Worm (Caenorhabditis elegans): ENCODE measurements around the gene T03F6.10.

T03F6.10 gene

DNA sequence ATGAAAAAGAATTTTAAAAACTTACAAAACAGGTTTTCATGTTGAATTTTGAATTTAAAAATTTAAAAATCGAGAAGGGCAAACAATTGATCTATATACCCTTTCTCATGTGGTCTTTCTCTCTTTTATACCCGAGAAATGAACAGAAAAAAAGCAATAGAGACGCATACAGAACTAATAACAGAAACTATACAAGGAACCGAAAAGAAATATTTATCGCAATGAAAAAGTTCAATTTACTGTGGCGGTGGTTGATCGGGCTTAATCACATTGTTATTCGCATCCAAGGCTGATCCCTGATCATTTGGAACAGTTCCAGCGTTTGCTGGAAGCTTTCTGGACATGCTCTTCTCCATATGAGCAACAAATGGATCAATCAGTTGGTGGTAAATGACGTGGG lies at the start of gene T03F6.10:
TSS of gene T03F6.10 (minus strand) at position 101 of the 400 bp plus-strand sequence.
- TF ChIP-seq hlh-1 (tag; optimal IDR thresholded peaks at IDR 0.05) (no peak), lin-13 (tag; optimal IDR thresholded peaks at IDR 0.05) (no peak), flh-1 (GFP tag; optimal IDR thresholded peaks at IDR 0.05) (no peak), mab-5 (tag; optimal IDR thresholded peaks at IDR 0.05) (no peak), nhr-2 (tag; optimal IDR thresholded peaks at IDR 0.05) (no peak), ceh-39 (tag; optimal IDR thresholded peaks at IDR 0.05) (no peak), lin-32 (GFP tag; optimal IDR thresholded peaks at IDR 0.05) (no peak), M03D4.4 (tag; optimal IDR thresholded peaks at IDR 0.05) (no peak), snpc-4 (tag; optimal IDR thresholded peaks at IDR 0.05) (no peak), drap-1 (GFP tag; optimal IDR thresholded peaks at IDR 0.05) (no peak), ces-1 (GFP tag; optimal IDR thresholded peaks at IDR 0.05) (no peak), blmp-1 (tag; optimal IDR thresholded peaks at IDR 0.05) (no peak), pha-4 (tag; optimal IDR thresholded peaks at IDR 0.05) (no peak), zip-8 (tag; optimal IDR thresholded peaks at IDR 0.05) (no peak)

DNA sequence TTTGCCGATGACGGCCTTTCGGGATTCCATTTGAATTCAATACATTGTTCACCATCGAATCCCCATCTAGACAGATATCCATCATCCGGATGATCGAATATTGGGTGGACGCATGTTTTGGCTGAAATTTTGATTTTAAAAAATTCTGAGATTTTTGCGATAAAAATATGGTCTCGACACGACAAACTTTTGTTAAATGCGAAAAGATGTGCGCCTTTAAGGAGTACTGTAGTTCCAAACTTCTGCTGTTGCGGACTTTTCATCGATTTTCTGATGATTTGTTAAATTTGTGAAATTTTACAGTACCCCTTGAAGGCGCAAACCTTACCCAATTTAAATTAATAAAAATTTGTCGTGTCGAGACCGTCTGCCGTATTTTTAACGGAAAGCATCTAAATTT lies 49.7 kb upstream of the T03F6.10 start:
- no peak for TF ChIP-seq elt-1 (tag; optimal IDR thresholded peaks at IDR 0.05; ENCODE audit: borderline replicate concordance, insufficient read depth)
- TF ChIP-seq mep-1 (tag; optimal IDR thresholded peaks at IDR 0.05), result no peak
- no peak for TF ChIP-seq ceh-43 (GFP tag; optimal IDR thresholded peaks at IDR 0.05)
- TF ChIP-seq mls-2 (tag; optimal IDR thresholded peaks at IDR 0.05), result no peak
- TF ChIP-seq nhr-28 (tag; optimal IDR thresholded peaks at IDR 0.05), result no peak
- TF ChIP-seq flh-1 (GFP tag; optimal IDR thresholded peaks at IDR 0.05), result no peak
- no peak for TF ChIP-seq ceh-83 (GFP tag; optimal IDR thresholded peaks at IDR 0.05)
- TF ChIP-seq nhr-12 (tag; optimal IDR thresholded peaks at IDR 0.05), result no peak
- TF ChIP-seq mab-5 (tag; optimal IDR thresholded peaks at IDR 0.05), result no peak
- no peak for TF ChIP-seq ceh-39 (tag; optimal IDR thresholded peaks at IDR 0.05)
- no peak for TF ChIP-seq unc-120 (tag; optimal IDR thresholded peaks at IDR 0.05; ENCODE audit: poor library complexity, severe bottlenecking)
- no peak for TF ChIP-seq zip-8 (tag; optimal IDR thresholded peaks at IDR 0.05)
- TF ChIP-seq lsy-2 (tag; optimal IDR thresholded peaks at IDR 0.05), result no peak

DNA sequence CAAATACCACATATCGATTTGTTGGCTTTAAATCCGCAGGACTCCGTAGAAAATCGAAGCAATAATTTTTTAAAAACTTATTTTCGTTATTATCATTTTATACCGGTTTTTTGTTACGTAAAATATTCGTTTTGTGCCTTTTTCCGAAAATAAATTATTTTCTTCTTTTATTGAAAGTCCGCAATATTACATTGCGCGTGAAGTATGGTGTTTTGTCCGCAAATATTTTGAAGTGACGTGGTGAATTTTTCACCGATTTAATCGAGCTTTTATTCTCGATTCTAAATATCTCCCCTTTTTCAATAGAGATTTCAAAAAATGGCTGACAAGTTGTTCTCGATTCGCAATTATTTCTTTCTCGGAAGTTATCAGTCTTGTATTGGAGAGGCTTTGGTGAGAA lies 47.9 kb upstream of the T03F6.10 start, which contains the start of gene cope-1:
TSS of gene cope-1 (plus strand) at position 229 of the 400 bp plus-strand sequence.
- TF ChIP-seq cnd-1 (tag; optimal IDR thresholded peaks at IDR 0.05), result no peak
- TF ChIP-seq nhr-237 (tag; optimal IDR thresholded peaks at IDR 0.05), result no peak
- TF ChIP-seq ceh-43 (GFP tag; optimal IDR thresholded peaks at IDR 0.05), result no peak
- no peak for TF ChIP-seq nhr-2 (tag; optimal IDR thresholded peaks at IDR 0.05)
- TF ChIP-seq ces-1 (GFP tag; optimal IDR thresholded peaks at IDR 0.05), result peak; percentile 37
- TF ChIP-seq bed-3 (GFP tag; optimal IDR thresholded peaks at IDR 0.05), result no peak
- TF ChIP-seq sptf-1 (tag; optimal IDR thresholded peaks at IDR 0.05), result no peak
- no peak for TF ChIP-seq ztf-11 (tag; optimal IDR thresholded peaks at IDR 0.05)
- TF ChIP-seq mab-5 (tag; optimal IDR thresholded peaks at IDR 0.05), result no peak
- TF ChIP-seq drap-1 (GFP tag; optimal IDR thresholded peaks at IDR 0.05), result no peak
- TF ChIP-seq elt-3 (tag; optimal IDR thresholded peaks at IDR 0.05), result no peak
- TF ChIP-seq unc-62 (GFP tag; optimal IDR thresholded peaks at IDR 0.05), result no peak
- no peak for TF ChIP-seq ham-2 (GFP tag; optimal IDR thresholded peaks at IDR 0.05)
- peak; percentile 39 for TF ChIP-seq lsy-2 (tag; optimal IDR thresholded peaks at IDR 0.05)
- TF ChIP-seq M03D4.4 (tag; optimal IDR thresholded peaks at IDR 0.05), result no peak
- TF ChIP-seq nhr-12 (tag; optimal IDR thresholded peaks at IDR 0.05), result no peak
- TF ChIP-seq mep-1 (tag; optimal IDR thresholded peaks at IDR 0.05), result peak; percentile 4
- no peak for TF ChIP-seq flh-1 (GFP tag; optimal IDR thresholded peaks at IDR 0.05)
- TF ChIP-seq mls-2 (tag; optimal IDR thresholded peaks at IDR 0.05), result no peak
- TF ChIP-seq pha-4 (tag; optimal IDR thresholded peaks at IDR 0.05), result no peak
- no peak for TF ChIP-seq tbx-8 (GFP tag; optimal IDR thresholded peaks at IDR 0.05)

DNA sequence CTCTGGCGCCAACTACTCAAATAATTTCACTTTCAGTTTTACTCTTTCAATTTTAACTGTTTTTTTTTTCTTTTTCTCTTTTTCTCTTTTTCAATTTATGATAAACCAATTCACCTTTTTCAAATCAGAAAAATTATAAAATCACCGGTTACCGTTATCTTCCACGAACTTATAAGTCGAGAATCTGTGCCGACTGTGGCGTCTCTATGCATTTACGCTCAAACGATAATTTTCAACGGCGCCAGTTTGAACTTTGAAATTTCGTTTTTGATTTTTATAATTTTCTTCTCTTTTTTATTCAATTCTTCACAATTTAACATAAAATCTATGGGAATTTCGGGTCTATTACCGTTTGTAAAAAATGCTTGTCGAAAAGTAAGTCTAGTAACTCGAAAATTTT lies 45.3 kb upstream of the T03F6.10 start, which contains the start of gene exo-1:
TSS of gene exo-1 (plus strand) at position 101 of the 400 bp plus-strand sequence.
- peak; percentile 35 for TF ChIP-seq mep-1 (tag; optimal IDR thresholded peaks at IDR 0.05)
- TF ChIP-seq nhr-237 (tag; optimal IDR thresholded peaks at IDR 0.05), result peak; percentile 46
- TF ChIP-seq nhr-28 (tag; optimal IDR thresholded peaks at IDR 0.05), result no peak
- TF ChIP-seq M03D4.4 (tag; optimal IDR thresholded peaks at IDR 0.05), result no peak
- TF ChIP-seq bed-3 (GFP tag; optimal IDR thresholded peaks at IDR 0.05), result no peak
- peak; percentile 42 for TF ChIP-seq lsy-2 (tag; optimal IDR thresholded peaks at IDR 0.05)
- TF ChIP-seq lin-13 (tag; optimal IDR thresholded peaks at IDR 0.05), result no peak
- TF ChIP-seq flh-1 (GFP tag; optimal IDR thresholded peaks at IDR 0.05), result no peak
